Worm (Caenorhabditis elegans) whole organism, L1 larva: ENCODE results near the gene msp-32.
A peak's percentile ranks its signal among the peaks of the same experiment; 100 is the strongest.

Experiments
- C04F5.9 ChIP-seq: sonication (generic microtip); optimal IDR thresholded peaks from 2 replicates; lab custom pipeline; 2016; ENCODE audit warnings: missing genetic modification characterization, missing compliant biosample characterization
- C16A3.4 ChIP-seq: fragments of 150-350 bp; optimal IDR thresholded peaks from 2 replicates; lab custom pipeline; 2014; ENCODE audit warnings: missing biosample characterization, missing genetic modification characterization
- F16B12.6 ChIP-seq: fragments of 150-350 bp; optimal IDR thresholded peaks from 2 replicates; lab custom pipeline; 2014; ENCODE audit warnings: missing biosample characterization, missing genetic modification characterization
- Y116A8C.19 ChIP-seq: sonication (generic microtip); optimal IDR thresholded peaks from 2 replicates; lab custom pipeline; 2016; ENCODE audit warnings: missing compliant biosample characterization, missing genetic modification characterization, borderline replicate concordance
- ceh-8 ChIP-seq: fragments of 200-800 bp; sonication (Bioruptor generic); optimal IDR thresholded peaks from 2 replicates; lab custom pipeline; 2018; ENCODE audit warnings: mild to moderate bottlenecking, missing genetic modification characterization, moderate library complexity, missing compliant biosample characterization
- ceh-90 ChIP-seq: sonication (generic microtip); optimal IDR thresholded peaks from 2 replicates; lab custom pipeline; 2016; ENCODE audit warnings: missing genetic modification characterization, missing compliant biosample characterization
- dpl-1 ChIP-seq, 3 experiments: fragments of 150-350 bp in 2 of 3; sonication (generic microtip) in 1 of 3; optimal IDR thresholded peaks; 2 replicates each; lab custom pipeline; 2014 to 2017; ENCODE audit warnings: missing biosample characterization in 3 of 3, missing genetic modification characterization in 3 of 3, missing genetic modification reagents in 3 of 3
- dsc-1 ChIP-seq: sonication (generic microtip); optimal IDR thresholded peaks from 2 replicates; lab custom pipeline; 2016; ENCODE audit warnings: mild to moderate bottlenecking, missing genetic modification characterization, missing compliant biosample characterization
- efl-1 ChIP-seq, 4 experiments: fragments of 150-350 bp; optimal IDR thresholded peaks in 3 of 4; peaks in 1 of 4; 1 replicate in 1 of 4; 2 replicates in 3 of 4; lab custom pipeline; 2014; ENCODE audit warnings: missing biosample characterization in 2 of 4, missing genetic modification characterization in 2 of 4, missing genetic modification reagents in 2 of 4
- efl-3 ChIP-seq: fragments of 200-800 bp; sonication (Bioruptor generic); optimal IDR thresholded peaks from 2 replicates; lab custom pipeline; 2018; ENCODE audit warnings: mild to moderate bottlenecking, missing genetic modification characterization, missing compliant biosample characterization
- elt-2 ChIP-seq: sonication (generic microtip); optimal IDR thresholded peaks from 2 replicates; lab custom pipeline; 2016; ENCODE audit warnings: missing genetic modification characterization, mild to moderate bottlenecking, inconsistent platforms, missing compliant biosample characterization, missing genetic modification reagents
- elt-3 ChIP-seq, 6 experiments: fragments of 150-350 bp in 1 of 6; sonication (generic microtip); optimal IDR thresholded peaks; 2 replicates each; lab custom pipeline; 2017 to 2018; ENCODE audit warnings: missing biosample characterization in 6 of 6, missing genetic modification characterization in 6 of 6, inconsistent platforms in 1 of 6
- ets-5 ChIP-seq: fragments of 200-800 bp; sonication (Bioruptor generic); IDR thresholded peaks from 2 replicates; pipeline ENCODE4 v1.3.6; 2022; ENCODE audit warnings: missing genetic modification characterization, missing compliant biosample characterization
- fkh-4 ChIP-seq: sonication (generic microtip); optimal IDR thresholded peaks from 2 replicates; lab custom pipeline; 2016; ENCODE audit warnings: missing compliant biosample characterization, missing genetic modification characterization, borderline replicate concordance
- fos-1 ChIP-seq: fragments of 150-350 bp; optimal IDR thresholded peaks from 2 replicates; lab custom pipeline; 2014; ENCODE audit warnings: missing biosample characterization, missing genetic modification characterization
- grh-1 ChIP-seq: fragments of 200-800 bp; sonication (Bioruptor generic); IDR thresholded peaks from 2 replicates; pipeline ENCODE4 v1.3.6; 2022; ENCODE audit warnings: missing genetic modification reagents, missing genetic modification characterization, missing compliant biosample characterization
- hlh-4 ChIP-seq: sonication (generic microtip); optimal IDR thresholded peaks from 2 replicates; lab custom pipeline; 2016; ENCODE audit warnings: mild to moderate bottlenecking, missing genetic modification characterization, missing compliant biosample characterization
- hpl-2 ChIP-seq: fragments of 150-350 bp; optimal IDR thresholded peaks from 2 replicates; lab custom pipeline; 2014; ENCODE audit warnings: missing biosample characterization, missing genetic modification reagents, missing genetic modification characterization
- lin-13 ChIP-seq: fragments of 150-350 bp; optimal IDR thresholded peaks from 2 replicates; lab custom pipeline; 2014; ENCODE audit warnings: missing biosample characterization, missing genetic modification reagents, missing genetic modification characterization
- lin-14 ChIP-seq: fragments of 200-800 bp; sonication (Bioruptor generic); optimal IDR thresholded peaks from 2 replicates; lab custom pipeline; 2018; ENCODE audit warnings: mild to moderate bottlenecking, missing genetic modification characterization, moderate library complexity, missing compliant biosample characterization
- lin-35 ChIP-seq, 2 experiments: fragments of 150-350 bp; optimal IDR thresholded peaks; 2 replicates each; lab custom pipeline; 2014; ENCODE audit warnings: missing biosample characterization in 2 of 2, missing genetic modification characterization in 2 of 2, missing genetic modification reagents in 2 of 2
- lin-39 ChIP-seq: fragments of 150-350 bp; optimal IDR thresholded peaks from 2 replicates; lab custom pipeline; 2014; ENCODE audit warnings: missing biosample characterization, missing genetic modification reagents, missing genetic modification characterization
- lsy-2 ChIP-seq, 2 experiments: fragments of 150-350 bp; optimal IDR thresholded peaks; 2 replicates each; lab custom pipeline; 2014; ENCODE audit warnings: missing biosample characterization in 2 of 2, missing genetic modification characterization in 2 of 2
- mep-1 ChIP-seq: fragments of 150-350 bp; optimal IDR thresholded peaks from 2 replicates; lab custom pipeline; 2014; ENCODE audit warnings: missing biosample characterization, missing genetic modification characterization
- nhr-11 ChIP-seq: fragments of 150-350 bp; optimal IDR thresholded peaks from 2 replicates; lab custom pipeline; 2014; ENCODE audit warnings: missing biosample characterization, missing genetic modification characterization
- nhr-19 ChIP-seq: fragments of 200-800 bp; sonication (Bioruptor generic); conservative IDR thresholded peaks from 2 replicates; pipeline ENCODE4 v1.3.6; 2022; ENCODE audit warnings: missing genetic modification characterization, missing compliant biosample characterization
- nhr-237 ChIP-seq: fragments of 150-350 bp; optimal IDR thresholded peaks from 2 replicates; lab custom pipeline; 2014; ENCODE audit warnings: missing biosample characterization, missing genetic modification characterization
- nhr-71 ChIP-seq: sonication (generic microtip); optimal IDR thresholded peaks from 2 replicates; lab custom pipeline; 2016; ENCODE audit warnings: mild to moderate bottlenecking, missing genetic modification characterization, moderate library complexity, missing compliant biosample characterization
- nhr-77 ChIP-seq: fragments of 150-350 bp; optimal IDR thresholded peaks from 2 replicates; lab custom pipeline; 2014; ENCODE audit warnings: missing biosample characterization, missing genetic modification characterization
- nhr-90 ChIP-seq: sonication (generic microtip); optimal IDR thresholded peaks from 2 replicates; lab custom pipeline; 2016; ENCODE audit warnings: mild to moderate bottlenecking, missing genetic modification characterization, missing compliant biosample characterization; ENCODE audit not compliant: poor library complexity
- pag-3 ChIP-seq: sonication (generic microtip); optimal IDR thresholded peaks from 2 replicates; lab custom pipeline; 2017; ENCODE audit warnings: missing genetic modification characterization, mild to moderate bottlenecking, missing compliant biosample characterization, antibody characterized with exemption, borderline replicate concordance; ENCODE audit not compliant: insufficient read depth
- rnt-1 ChIP-seq: sonication (generic microtip); optimal IDR thresholded peaks from 2 replicates; lab custom pipeline; 2016; ENCODE audit warnings: mild to moderate bottlenecking, missing genetic modification characterization, moderate library complexity, missing compliant biosample characterization
- skn-1 ChIP-seq: fragments of 150-350 bp; optimal IDR thresholded peaks from 2 replicates; lab custom pipeline; 2014; ENCODE audit warnings: missing biosample characterization, missing genetic modification characterization
- snu-23 ChIP-seq: sonication (generic microtip); optimal IDR thresholded peaks from 2 replicates; lab custom pipeline; 2016; ENCODE audit warnings: missing genetic modification characterization, missing compliant biosample characterization
- sox-4 ChIP-seq: sonication (generic microtip); optimal IDR thresholded peaks from 2 replicates; lab custom pipeline; 2016; ENCODE audit warnings: missing genetic modification characterization, missing compliant biosample characterization
- sup-37 ChIP-seq: fragments of 200-800 bp; sonication (Bioruptor generic); optimal IDR thresholded peaks from 2 replicates; lab custom pipeline; 2018; ENCODE audit warnings: mild to moderate bottlenecking, missing genetic modification characterization, missing compliant biosample characterization
- tbx-2 ChIP-seq: sonication (generic microtip); optimal IDR thresholded peaks from 2 replicates; lab custom pipeline; 2016; ENCODE audit warnings: missing genetic modification characterization, missing compliant biosample characterization
- tlp-1 ChIP-seq: fragments of 150-350 bp; optimal IDR thresholded peaks from 2 replicates; lab custom pipeline; 2014; ENCODE audit warnings: missing biosample characterization, missing genetic modification characterization
- unc-98 ChIP-seq: fragments of 200-800 bp; sonication (Bioruptor generic); IDR thresholded peaks from 2 replicates; pipeline ENCODE4 v1.3.6; 2022; ENCODE audit warnings: missing genetic modification characterization, missing compliant biosample characterization
- zip-4 ChIP-seq: fragments of 200-800 bp; sonication (Bioruptor generic); optimal IDR thresholded peaks from 2 replicates; lab custom pipeline; 2018; ENCODE audit warnings: mild to moderate bottlenecking, missing genetic modification characterization, moderate library complexity, missing compliant biosample characterization
- ztf-4 ChIP-seq: fragments of 150-350 bp; optimal IDR thresholded peaks from 2 replicates; lab custom pipeline; 2014; ENCODE audit warnings: missing biosample characterization, missing genetic modification characterization

msp-32 gene

ce11 chrII:4945695-4946094 is 47.1 kb downstream of the msp-32 start, which contains the start of the genes gldi-11 and ZK546.2 (continued):
- TF ChIP-seq lsy-2 (tag; optimal IDR thresholded peaks at IDR 0.05; lab: Kevin White, UChicago) (peak in 1 of 2 experiments; percentile 46), nhr-19 (GFP tag; lab: Robert Waterston, UW) (no peak), nhr-11 (tag; lab: Kevin White, UChicago) (no peak), rnt-1 (tag; lab: Kevin White, UChicago) (no peak), skn-1 (tag; lab: Kevin White, UChicago) (peak; percentile 5), hpl-2 (GFP tag; lab: Kevin White, UChicago) (no peak), grh-1 (GFP tag; lab: Robert Waterston, UW) (no peak), F16B12.6 (tag; lab: Kevin White, UChicago) (peak; percentile 11), nhr-71 (tag; lab: Kevin White, UChicago) (no peak), nhr-90 (tag; lab: Kevin White, UChicago) (peak; percentile 1), fos-1 (tag; lab: Kevin White, UChicago) (no peak), fkh-4 (no peak), elt-2 (tag; lab: Kevin White, UChicago) (peak; percentile 1), efl-3 (no peak), dpl-1 (GFP tag; optimal IDR thresholded peaks at IDR 0.05; lab: Kevin White, UChicago) (peak in 1 of 3 experiments; percentile 14), snu-23 (GFP tag; lab: Kevin White, UChicago) (no peak), nhr-77 (no peak), C04F5.9 (tag; lab: Kevin White, UChicago) (no peak), Y116A8C.19 (no peak), efl-1 (optimal IDR thresholded peaks at IDR 0.05; lab: Kevin White, UChicago) (no peak), efl-1 (GFP tag; optimal IDR thresholded peaks at IDR 0.05 in 1 of 2; lab: Kevin White, UChicago) (peak in 1 of 2 experiments; percentile 89), ztf-4 (no peak), hlh-4 (no peak), zip-4 (GFP tag; lab: Kevin White, UChicago) (no peak), tbx-2 (tag; lab: Kevin White, UChicago) (no peak), ceh-8 (no peak), lin-14 (GFP tag; lab: Kevin White, UChicago) (no peak), C16A3.4 (tag; lab: Kevin White, UChicago) (no peak), ceh-90 (no peak)

ce11 chrII:4946775-4947174 is 48.1 kb downstream of the msp-32 start:
- TF ChIP-seq rnt-1 (tag; lab: Kevin White, UChicago) (peak; percentile 12), nhr-71 (tag; lab: Kevin White, UChicago) (peak; percentile 6), skn-1 (tag; lab: Kevin White, UChicago) (peak; percentile 16), unc-98 (no peak), fos-1 (tag; lab: Kevin White, UChicago) (no peak), F16B12.6 (tag; lab: Kevin White, UChicago) (peak; percentile 84), lin-39 (tag; lab: Kevin White, UChicago) (no peak), lin-35 (GFP tag; optimal IDR thresholded peaks at IDR 0.05; lab: Kevin White, UChicago) (peak; percentile 23 to 37), sup-37 (no peak), ets-5 (no peak), mep-1 (peak; percentile 38), sox-4 (tag; lab: Kevin White, UChicago) (no peak), nhr-90 (tag; lab: Kevin White, UChicago) (no peak), nhr-237 (tag; lab: Kevin White, UChicago) (no peak), elt-3 (tag; optimal IDR thresholded peaks at IDR 0.05; lab: Kevin White, UChicago) (no peak), lsy-2 (tag; optimal IDR thresholded peaks at IDR 0.05; lab: Kevin White, UChicago) (peak in 1 of 2 experiments; percentile 41), C16A3.4 (tag; lab: Kevin White, UChicago) (no peak), pag-3 (tag; lab: Kevin White, UChicago) (no peak), dpl-1 (GFP tag; optimal IDR thresholded peaks at IDR 0.05; lab: Kevin White, UChicago) (peak in 2 of 3 experiments; percentile 39 to 40), tlp-1 (no peak), snu-23 (GFP tag; lab: Kevin White, UChicago) (peak; percentile 40), efl-1 (optimal IDR thresholded peaks at IDR 0.05; lab: Kevin White, UChicago) (peak; percentile 31 to 43), efl-1 (GFP tag; optimal IDR thresholded peaks at IDR 0.05 in 1 of 2; lab: Kevin White, UChicago) (peak; percentile 49 to 88), lin-13 (GFP tag; lab: Kevin White, UChicago) (no peak), dsc-1 (tag; lab: Kevin White, UChicago) (no peak)
